Fruit fly (Drosophila melanogaster) whole organism, wandering third instar larva: ENCODE measurements around the gene CG33795.
A peak's percentile ranks its signal among the peaks of the same experiment; 100 is the strongest.

Experiments
- Abd-B ChIP-seq: fragments of >200 bp; optimal IDR thresholded peaks from 2 replicates; lab custom pipeline; 2017; ENCODE audit warnings: missing biosample characterization, missing genetic modification characterization
- CG32264 ChIP-seq: fragments of 200-800 bp; sonication (Bioruptor generic); optimal IDR thresholded peaks from 2 replicates; lab custom pipeline; 2016; ENCODE audit warnings: missing biosample characterization, missing genetic modification characterization
- CG9705 ChIP-seq: fragments of 200-800 bp; sonication (Bioruptor generic); optimal IDR thresholded peaks from 2 replicates; lab custom pipeline; 2018; ENCODE audit warnings: missing biosample characterization, mild to moderate bottlenecking, missing genetic modification characterization
- CrebA ChIP-seq: fragments of 200-800 bp; sonication (Bioruptor generic); optimal IDR thresholded peaks from 2 replicates; lab custom pipeline; 2016; ENCODE audit warnings: missing biosample characterization, mild to moderate bottlenecking, missing genetic modification characterization, borderline replicate concordance
- Dfd ChIP-seq: fragments of >200 bp; optimal IDR thresholded peaks from 2 replicates; lab custom pipeline; 2017; ENCODE audit warnings: missing biosample characterization, missing genetic modification characterization
- Dif ChIP-seq: fragments of 200-275, 200-300 bp; sonication (Bioruptor generic); optimal IDR thresholded peaks from 2 replicates; lab custom pipeline; 2018; ENCODE audit warnings: missing biosample characterization, missing genetic modification characterization; ENCODE audit not compliant: partially characterized antibody
- GATAd ChIP-seq: sonication (Bioruptor generic); optimal IDR thresholded peaks from 2 replicates; lab custom pipeline; 2016; ENCODE audit warnings: missing biosample characterization, missing genetic modification characterization
- HLH106 ChIP-seq: fragments of 200-800 bp; optimal IDR thresholded peaks from 3 replicates; lab custom pipeline; 2019; ENCODE audit warnings: missing biosample characterization, mild to moderate bottlenecking, missing genetic modification characterization, moderate library complexity
- Hnf4 ChIP-seq: fragments of 200-800 bp; sonication (Bioruptor generic); optimal IDR thresholded peaks from 2 replicates; lab custom pipeline; 2016; ENCODE audit warnings: missing biosample characterization, mild to moderate bottlenecking, missing genetic modification characterization
- Hr78 ChIP-seq: fragments of >200 bp; optimal IDR thresholded peaks from 2 replicates; lab custom pipeline; 2017; ENCODE audit warnings: missing biosample characterization, missing genetic modification characterization
- Hr83 ChIP-seq: fragments of 200-300 bp; sonication (Bioruptor generic); optimal IDR thresholded peaks from 2 replicates; lab custom pipeline; 2016; ENCODE audit warnings: missing biosample characterization, mild to moderate bottlenecking, missing genetic modification characterization, moderate library complexity; ENCODE audit not compliant: poor library complexity, severe bottlenecking
- Jra ChIP-seq: sonication (Bioruptor generic); optimal IDR thresholded peaks from 2 replicates; lab custom pipeline; 2016; ENCODE audit warnings: missing biosample characterization, missing genetic modification characterization
- Mio ChIP-seq: sonication (Bioruptor generic); optimal IDR thresholded peaks from 2 replicates; lab custom pipeline; 2016; ENCODE audit warnings: missing biosample characterization, missing genetic modification characterization
- Myc ChIP-seq: fragments of >200 bp; optimal IDR thresholded peaks from 2 replicates; lab custom pipeline; 2017
- N ChIP-seq: fragments of >200 bp; optimal IDR thresholded peaks from 2 replicates; lab custom pipeline; 2018; ENCODE audit warnings: missing biosample characterization, missing external identifiers, missing genetic modification characterization
- OdsH ChIP-seq: fragments of 200-800 bp; sonication (Bioruptor generic); optimal IDR thresholded peaks from 2 replicates; lab custom pipeline; 2016; ENCODE audit warnings: missing biosample characterization, mild to moderate bottlenecking, missing genetic modification characterization
- Rel ChIP-seq, 2 experiments: fragments of 200-800 bp; sonication (Bioruptor generic) in 1 of 2; optimal IDR thresholded peaks; 2 replicates in 1 of 2; 3 replicates in 1 of 2; lab custom pipeline; 2016 to 2019; ENCODE audit warnings: mild to moderate bottlenecking in 2 of 2, missing biosample characterization in 2 of 2, missing genetic modification characterization in 2 of 2, moderate library complexity in 1 of 2
- Sp1 ChIP-seq: fragments of 200-800 bp; sonication (Bioruptor generic); optimal IDR thresholded peaks from 3 replicates; lab custom pipeline; 2019; ENCODE audit warnings: missing biosample characterization, mild to moderate bottlenecking, missing genetic modification characterization, moderate library complexity
- Vsx2 ChIP-seq: fragments of 200-300, 225-300 bp; sonication (Bioruptor generic); optimal IDR thresholded peaks from 2 replicates; lab custom pipeline; 2018; ENCODE audit warnings: missing biosample characterization, missing genetic modification characterization; ENCODE audit not compliant: partially characterized antibody
- br ChIP-seq: fragments of 200-800 bp; sonication (Bioruptor generic); optimal IDR thresholded peaks from 2 replicates; lab custom pipeline; 2016; ENCODE audit warnings: missing biosample characterization, missing genetic modification characterization
- brk ChIP-seq: fragments of 200-800 bp; sonication (Bioruptor generic); optimal IDR thresholded peaks from 2 replicates; lab custom pipeline; 2016; ENCODE audit warnings: missing biosample characterization, mild to moderate bottlenecking, missing genetic modification characterization
- dl ChIP-seq, 2 experiments: fragments of 175-275, 200-275 bp in 1 of 2; fragments of 200-275 bp in 1 of 2; sonication (Bioruptor generic); optimal IDR thresholded peaks; lab custom pipeline; 2018; ENCODE audit warnings: mild to moderate bottlenecking in 2 of 2, missing biosample characterization in 2 of 2, missing genetic modification characterization in 2 of 2, moderate library complexity in 2 of 2; ENCODE audit not compliant: partially characterized antibody in 2 of 2, insufficient read depth in 1 of 2
- dmrt93B ChIP-seq: fragments of 200-800 bp; sonication (Bioruptor generic); optimal IDR thresholded peaks from 2 replicates; lab custom pipeline; 2018; ENCODE audit warnings: missing biosample characterization, mild to moderate bottlenecking, missing genetic modification characterization
- dsf ChIP-seq: sonication (Bioruptor generic); optimal IDR thresholded peaks from 2 replicates; lab custom pipeline; 2016; ENCODE audit warnings: missing biosample characterization, missing genetic modification characterization, borderline replicate concordance
- ey ChIP-seq: fragments of 200-800 bp; sonication (Bioruptor generic); optimal IDR thresholded peaks from 2 replicates; lab custom pipeline; 2016; ENCODE audit warnings: missing biosample characterization, missing genetic modification characterization
- foxo ChIP-seq, 2 experiments: fragments of 200-800 bp; sonication (Bioruptor generic); optimal IDR thresholded peaks; 2 replicates in 1 of 2; 3 replicates in 1 of 2; lab custom pipeline; 2016 to 2017; ENCODE audit warnings: missing biosample characterization in 2 of 2, missing genetic modification characterization in 2 of 2
- fru ChIP-seq: fragments of 200-800 bp; sonication (Bioruptor generic); optimal IDR thresholded peaks from 3 replicates; lab custom pipeline; 2016; ENCODE audit warnings: missing biosample characterization, mild to moderate bottlenecking, missing genetic modification characterization
- h ChIP-seq: fragments of 200-800 bp; sonication (Bioruptor generic); optimal IDR thresholded peaks from 3 replicates; lab custom pipeline; 2016; ENCODE audit warnings: missing biosample characterization, mild to moderate bottlenecking, missing genetic modification characterization
- jim ChIP-seq: fragments of 175-275, 200-325 bp; sonication (Bioruptor generic); optimal IDR thresholded peaks from 2 replicates; lab custom pipeline; 2016; ENCODE audit warnings: missing biosample characterization, mild to moderate bottlenecking, missing genetic modification characterization
- lola ChIP-seq: fragments of >200 bp; optimal IDR thresholded peaks from 2 replicates; lab custom pipeline; 2017; ENCODE audit warnings: missing biosample characterization, missing genetic modification characterization
- pan ChIP-seq: fragments of >200 bp; optimal IDR thresholded peaks from 2 replicates; lab custom pipeline; 2017
- psq ChIP-seq: fragments of 200-800 bp; sonication (Bioruptor generic); optimal IDR thresholded peaks from 3 replicates; lab custom pipeline; 2017; ENCODE audit warnings: missing biosample characterization, mild to moderate bottlenecking, missing genetic modification characterization, moderate library complexity
- rgr ChIP-seq: fragments of 200-800 bp; sonication (Bioruptor generic); optimal IDR thresholded peaks from 3 replicates; lab custom pipeline; 2016; ENCODE audit warnings: missing biosample characterization, mild to moderate bottlenecking, missing genetic modification characterization
- sage ChIP-seq: fragments of 200-800 bp; sonication (Bioruptor generic); optimal IDR thresholded peaks from 2 replicates; lab custom pipeline; 2016; ENCODE audit warnings: missing biosample characterization, mild to moderate bottlenecking, missing genetic modification characterization
- sv ChIP-seq: fragments of 200-800 bp; sonication (Bioruptor generic); optimal IDR thresholded peaks from 3 replicates; lab custom pipeline; 2016; ENCODE audit warnings: missing biosample characterization, missing genetic modification characterization
- tai ChIP-seq: sonication (Bioruptor generic); optimal IDR thresholded peaks from 2 replicates; lab custom pipeline; 2016; ENCODE audit warnings: missing biosample characterization, missing genetic modification characterization
- usp ChIP-seq: fragments of >200 bp; optimal IDR thresholded peaks from 2 replicates; lab custom pipeline; 2017; ENCODE audit warnings: missing biosample characterization, missing genetic modification characterization
- woc ChIP-seq: sonication (Bioruptor generic); optimal IDR thresholded peaks from 2 replicates; lab custom pipeline; 2016; ENCODE audit warnings: missing biosample characterization, mild to moderate bottlenecking, missing genetic modification characterization

CG33795 gene

dm6 chr3L:16164150-16165039, 6.8 kb downstream of the CG33795 start, which contains the start of gene CG5151:
CG5151 (minus strand) TSS chr3L:16164701.
- TF ChIP-seq Dif (GFP tag; lab: Kevin White, UChicago) (peak; percentile 88), CrebA (GFP tag; lab: Kevin White, UChicago) (peak; percentile 56), Hr78 (no peak), h (GFP tag; lab: Kevin White, UChicago) (peak; percentile 56), Myc (lab: Kevin White, UChicago) (no peak), lola (no peak), Jra (GFP tag; lab: Kevin White, UChicago) (no peak), CG32264 (GFP tag; lab: Kevin White, UChicago) (no peak), foxo (GFP tag; optimal IDR thresholded peaks at IDR 0.05; lab: Kevin White, UChicago) (peak in 1 of 2 experiments; percentile 38), Mio (GFP tag; lab: Kevin White, UChicago) (no peak), dmrt93B (GFP tag; lab: Kevin White, UChicago) (no peak), Sp1 (GFP tag; lab: Kevin White, UChicago) (peak; percentile 65), Abd-B (no peak), dl (GFP tag; optimal IDR thresholded peaks at IDR 0.05; lab: Kevin White, UChicago; ENCODE audit: insufficient read depth in 1 of 2, partially characterized antibody in 2 of 2) (peak; percentile 73 to 82), rgr (GFP tag; lab: Kevin White, UChicago) (peak; percentile 28), GATAd (no peak), usp (GFP tag; lab: Kevin White, UChicago) (no peak), Vsx2 (GFP tag; lab: Kevin White, UChicago) (peak; percentile 86), woc (GFP tag; lab: Kevin White, UChicago) (peak; percentile 2), CG9705 (GFP tag; lab: Kevin White, UChicago) (no peak), N (GFP tag; lab: Kevin White, UChicago) (no peak), ey (no peak), brk (GFP tag; lab: Kevin White, UChicago) (peak; percentile 23), Rel (GFP tag; optimal IDR thresholded peaks at IDR 0.05; lab: Kevin White, UChicago) (no peak), Rel (tag; optimal IDR thresholded peaks at IDR 0.05; lab: Kevin White, UChicago) (peak; percentile 68), HLH106 (tag; lab: Kevin White, UChicago) (peak; percentile 8), Hnf4 (no peak), Dfd (GFP tag; lab: Kevin White, UChicago) (no peak), br (GFP tag; lab: Kevin White, UChicago) (peak; percentile 28), OdsH (GFP tag; lab: Kevin White, UChicago) (no peak), psq (GFP tag; lab: Kevin White, UChicago) (peak; percentile 26), fru (peak; percentile 14), pan (lab: Kevin White, UChicago) (no peak), sv (no peak), dsf (no peak), Hr83 (GFP tag; lab: Kevin White, UChicago) (peak; percentile 45), sage (GFP tag; lab: Kevin White, UChicago) (peak; percentile 68), jim (GFP tag; lab: Kevin White, UChicago) (no peak), tai (GFP tag; lab: Kevin White, UChicago) (no peak)

DNA sequence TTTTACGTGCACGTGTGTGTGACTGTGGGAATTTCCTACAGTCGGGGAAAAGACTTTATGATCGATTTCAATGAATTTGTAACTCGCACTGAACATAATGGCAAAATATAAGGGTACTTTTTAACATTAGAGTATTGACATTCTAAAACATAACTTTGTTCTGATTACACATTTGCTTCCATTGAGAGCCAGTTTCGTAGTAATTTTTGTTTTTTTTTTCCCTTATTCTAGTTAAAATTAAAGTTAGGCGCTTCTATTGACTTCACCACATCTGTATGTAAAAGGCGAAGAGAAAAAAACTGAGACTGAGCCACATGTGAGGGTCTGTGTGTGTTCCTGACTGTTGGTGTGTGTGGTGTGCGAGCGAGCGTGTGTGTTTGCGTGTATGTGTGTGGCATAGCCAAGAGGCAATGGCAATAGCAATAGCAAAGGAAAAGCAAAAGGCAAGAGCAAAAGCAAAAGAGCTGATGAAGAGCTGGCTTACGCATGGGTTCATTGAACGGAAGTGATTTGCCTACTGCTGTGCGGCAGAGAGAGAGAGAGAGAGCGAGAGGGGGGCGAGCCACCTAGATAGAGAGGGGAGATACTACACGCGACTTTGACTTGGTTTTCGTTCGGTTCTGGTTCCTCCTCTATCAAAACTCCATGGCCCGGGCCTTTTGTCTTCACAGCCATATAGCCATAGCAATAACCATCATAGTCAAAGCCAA, 9.2 kb downstream of the CG33795 start:
- TF ChIP-seq Mio (GFP tag; lab: Kevin White, UChicago) (no peak), brk (GFP tag; lab: Kevin White, UChicago) (no peak), CrebA (GFP tag; lab: Kevin White, UChicago) (no peak), tai (GFP tag; lab: Kevin White, UChicago) (peak; percentile 8), N (GFP tag; lab: Kevin White, UChicago) (no peak), sv (no peak), Abd-B (no peak), rgr (GFP tag; lab: Kevin White, UChicago) (no peak), br (GFP tag; lab: Kevin White, UChicago) (no peak), Hr83 (GFP tag; lab: Kevin White, UChicago) (no peak), dmrt93B (GFP tag; lab: Kevin White, UChicago) (no peak), lola (no peak), dl (GFP tag; optimal IDR thresholded peaks at IDR 0.05; lab: Kevin White, UChicago; ENCODE audit: insufficient read depth in 1 of 2, partially characterized antibody in 2 of 2) (no peak), usp (GFP tag; lab: Kevin White, UChicago) (no peak), ey (peak; percentile 31), psq (GFP tag; lab: Kevin White, UChicago) (no peak), h (GFP tag; lab: Kevin White, UChicago) (peak; percentile 13), Dif (GFP tag; lab: Kevin White, UChicago) (no peak), jim (GFP tag; lab: Kevin White, UChicago) (no peak), Hr78 (no peak), Rel (GFP tag; optimal IDR thresholded peaks at IDR 0.05; lab: Kevin White, UChicago) (no peak), Rel (tag; optimal IDR thresholded peaks at IDR 0.05; lab: Kevin White, UChicago) (no peak), OdsH (GFP tag; lab: Kevin White, UChicago) (no peak), sage (GFP tag; lab: Kevin White, UChicago) (no peak), Vsx2 (GFP tag; lab: Kevin White, UChicago) (no peak), Hnf4 (peak; percentile 23), foxo (GFP tag; optimal IDR thresholded peaks at IDR 0.05; lab: Kevin White, UChicago) (peak in 1 of 2 experiments; percentile 47), Sp1 (GFP tag; lab: Kevin White, UChicago) (no peak), GATAd (no peak), HLH106 (tag; lab: Kevin White, UChicago) (peak; percentile 22), CG32264 (GFP tag; lab: Kevin White, UChicago) (no peak), dsf (no peak), pan (lab: Kevin White, UChicago) (no peak), Jra (GFP tag; lab: Kevin White, UChicago) (no peak), Myc (lab: Kevin White, UChicago) (no peak)
